Worm (Caenorhabditis elegans): Measurements from ENCODE around the gene B0416.11.

ce11 chrX:9261626-9262189 is 21.2 kb downstream of the B0416.11 start:
- TF ChIP-seq ceh-36 (tag; optimal IDR thresholded peaks at IDR 0.05), result no peak
- TF ChIP-seq hmbx-1 (tag; optimal IDR thresholded peaks at IDR 0.05), result no peak
- TF ChIP-seq flt-1 (GFP tag; IDR thresholded peaks at IDR 0.05), result no peak
- no peak for TF ChIP-seq ama-1 (optimal IDR thresholded peaks at IDR 0.05)
- TF ChIP-seq F13C5.2 (tag; optimal IDR thresholded peaks at IDR 0.05), result no peak
- no peak for TF ChIP-seq scrt-1 (GFP tag; IDR thresholded peaks at IDR 0.05)
